Fruit fly (Drosophila melanogaster): ENCODE measurements around the gene msk.

The msk gene

DNA sequence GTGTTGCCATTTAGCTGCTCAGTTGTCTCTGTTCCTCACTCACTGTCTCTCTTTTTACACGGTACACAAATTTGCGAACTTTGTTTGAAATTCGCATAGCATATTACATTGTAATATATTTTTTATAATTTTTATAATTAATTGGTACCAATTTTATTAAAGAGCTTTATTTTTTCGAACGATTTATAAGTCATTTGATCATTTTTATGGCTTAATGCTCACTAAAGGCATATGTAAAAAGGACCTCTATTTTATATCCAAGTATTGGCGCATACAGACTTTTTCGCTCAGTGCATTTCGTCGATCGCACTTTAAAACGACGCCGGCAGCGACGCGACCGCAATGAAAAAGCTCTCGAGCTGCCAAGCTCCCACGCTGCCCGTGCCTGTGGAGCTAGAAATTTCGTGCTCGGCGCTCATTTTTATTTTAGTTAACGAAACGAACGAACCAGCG is 19.8 kb upstream of the msk start (continued):
- peak; percentile 97 for TF ChIP-seq Hand (GFP tag; optimal IDR thresholded peaks at IDR 0.05)
- peak; percentile 88 for TF ChIP-seq Taf1 (GFP tag; IDR thresholded peaks at IDR 0.05)
- peak; percentile 73 for TF ChIP-seq CG12769 (tag; optimal IDR thresholded peaks at IDR 0.05)
- peak; percentile 75 for TF ChIP-seq ERR (GFP tag; optimal IDR thresholded peaks at IDR 0.05)
- no peak for TF ChIP-seq cg (GFP tag; optimal IDR thresholded peaks at IDR 0.05)
- no peak for TF ChIP-seq hb (GFP tag; IDR thresholded peaks at IDR 0.05; ENCODE audit: partially characterized antibody)
- peak; percentile 94 for TF ChIP-seq wdn (GFP tag; IDR thresholded peaks at IDR 0.05)
- peak; percentile 92 for TF ChIP-seq CG31441 (GFP tag; IDR thresholded peaks at IDR 0.05)
- TF ChIP-seq CrebB (tag; optimal IDR thresholded peaks at IDR 0.05) = peak; percentile 90
- no peak for TF ChIP-seq br (optimal IDR thresholded peaks at IDR 0.05)
- no peak for TF ChIP-seq usp (GFP tag; optimal IDR thresholded peaks at IDR 0.05)
- TF ChIP-seq tap (tag; optimal IDR thresholded peaks at IDR 0.05) = peak; percentile 89
- peak; percentile 33 for TF ChIP-seq grn (GFP tag; optimal IDR thresholded peaks at IDR 0.05)
- TF ChIP-seq Sry-β (GFP tag; optimal IDR thresholded peaks at IDR 0.05) = no peak
- TF ChIP-seq CG18764 (GFP tag; optimal IDR thresholded peaks at IDR 0.05) = peak; percentile 76
- TF ChIP-seq lab (GFP tag; optimal IDR thresholded peaks at IDR 0.05) = peak; percentile 96
- TF ChIP-seq CG2202 (tag; optimal IDR thresholded peaks at IDR 0.05) = peak; percentile 23
- TF ChIP-seq Jarid2 (GFP tag; optimal IDR thresholded peaks at IDR 0.05) = peak; percentile 81
- TF ChIP-seq B-H2 (GFP tag; optimal IDR thresholded peaks at IDR 0.05) = peak; percentile 97
- TF ChIP-seq CG18262 (tag; optimal IDR thresholded peaks at IDR 0.05) = peak; percentile 85
- peak; percentile 93 for TF ChIP-seq Chrac-16 (GFP tag; optimal IDR thresholded peaks at IDR 0.05)
- TF ChIP-seq CG4820 (GFP tag; optimal IDR thresholded peaks at IDR 0.05) = peak; percentile 82
- TF ChIP-seq Dll (GFP tag; IDR thresholded peaks at IDR 0.05; ENCODE audit: partially characterized antibody) = no peak
- peak; percentile 96 for TF ChIP-seq sug (tag; optimal IDR thresholded peaks at IDR 0.05)
- peak; percentile 94 for TF ChIP-seq Sox100B (GFP tag; optimal IDR thresholded peaks at IDR 0.05)
- TF ChIP-seq CG6654 (GFP tag; optimal IDR thresholded peaks at IDR 0.05) = peak; percentile 79
- no peak for TF ChIP-seq Spps (tag; optimal IDR thresholded peaks at IDR 0.05)
- TF ChIP-seq Hey (tag; optimal IDR thresholded peaks at IDR 0.05) = peak; percentile 67
- peak; percentile 96 for TF ChIP-seq CG9215 (GFP tag; IDR thresholded peaks at IDR 0.05)
- peak; percentile 97 for TF ChIP-seq fd3F (GFP tag; optimal IDR thresholded peaks at IDR 0.05)
- peak; percentile 72 for TF ChIP-seq tx (GFP tag; optimal IDR thresholded peaks at IDR 0.05)
- TF ChIP-seq Hr39 (optimal IDR thresholded peaks at IDR 0.05) = no peak
- TF ChIP-seq CG8478 (optimal IDR thresholded peaks at IDR 0.05) = no peak
- TF ChIP-seq gt (GFP tag; IDR thresholded peaks at IDR 0.05) = 0 out of 2 replicates have a peak, but pooled peaks have one; percentile 47
- peak; percentile 97 for TF ChIP-seq CG10209 (GFP tag; optimal IDR thresholded peaks at IDR 0.05)
- TF ChIP-seq CG10431 (GFP tag; optimal IDR thresholded peaks at IDR 0.05) = no peak
- peak; percentile 81 for TF ChIP-seq GATAe (GFP tag; conservative IDR thresholded peaks at IDR 0.05)
- TF ChIP-seq crp (GFP tag; optimal IDR thresholded peaks at IDR 0.05) = peak in 1 of 2 experiments; percentile 56
- no peak for TF ChIP-seq pfk (GFP tag; optimal IDR thresholded peaks at IDR 0.05)
- peak; percentile 78; the same call in 2 of the 3 replicates for TF ChIP-seq ken (GFP tag; IDR thresholded peaks at IDR 0.05)
- TF ChIP-seq twi (tag; optimal IDR thresholded peaks at IDR 0.05) = no peak
- peak; percentile 86 for TF ChIP-seq CG6813 (GFP tag; optimal IDR thresholded peaks at IDR 0.05)
- peak; percentile 74 for TF ChIP-seq CG1792 (GFP tag; optimal IDR thresholded peaks at IDR 0.05)
- peak; percentile 88 for TF ChIP-seq CG17612 (GFP tag; IDR thresholded peaks at IDR 0.05)
- peak; percentile 98 for TF ChIP-seq CG32532 (GFP tag; IDR thresholded peaks at IDR 0.05)
- TF ChIP-seq bsh (GFP tag; optimal IDR thresholded peaks at IDR 0.05) = peak; percentile 74 to 78
- peak; percentile 41 for TF ChIP-seq CG15073 (GFP tag; optimal IDR thresholded peaks at IDR 0.05)
- TF ChIP-seq CG13424 (tag; optimal IDR thresholded peaks at IDR 0.05) = peak; percentile 95
- TF ChIP-seq Fer1 (GFP tag; optimal IDR thresholded peaks at IDR 0.05) = peak; percentile 99
- TF ChIP-seq jigr1 (GFP tag; IDR thresholded peaks at IDR 0.05) = peak; percentile 79; the same call in 2 of the 3 replicates
- no peak for TF ChIP-seq tll (GFP tag; optimal IDR thresholded peaks at IDR 0.05)

Data from whole organism, embryonic.